Fruit fly (Drosophila melanogaster): ENCODE results near the gene PpD6.

The PpD6 gene

DNA sequence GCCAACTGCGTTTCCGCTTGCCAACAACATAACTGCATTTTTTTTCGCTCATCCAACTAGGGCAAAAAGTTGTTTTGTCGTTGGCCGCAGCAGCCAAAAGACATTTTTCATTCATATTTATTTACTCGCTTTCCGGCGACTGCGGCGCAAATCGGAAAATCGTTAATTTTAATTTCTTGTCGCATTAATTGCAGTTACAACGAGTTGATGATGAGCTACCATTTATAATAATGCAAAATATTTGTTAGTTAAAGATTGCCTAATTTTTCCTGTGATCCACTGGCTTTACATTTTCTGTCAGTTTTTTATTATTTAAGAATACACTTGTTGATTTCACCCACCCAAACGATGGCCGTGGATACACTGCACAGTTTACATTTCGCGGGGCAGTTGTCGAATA is at the start of gene PpD6:
PpD6 (plus strand) TSS at position 301 of the 400 bp plus-strand sequence.
- no peak for TF ChIP-seq CG8478 (optimal IDR thresholded peaks at IDR 0.05)
- TF ChIP-seq CTCF (optimal IDR thresholded peaks at IDR 0.05): no peak

DNA sequence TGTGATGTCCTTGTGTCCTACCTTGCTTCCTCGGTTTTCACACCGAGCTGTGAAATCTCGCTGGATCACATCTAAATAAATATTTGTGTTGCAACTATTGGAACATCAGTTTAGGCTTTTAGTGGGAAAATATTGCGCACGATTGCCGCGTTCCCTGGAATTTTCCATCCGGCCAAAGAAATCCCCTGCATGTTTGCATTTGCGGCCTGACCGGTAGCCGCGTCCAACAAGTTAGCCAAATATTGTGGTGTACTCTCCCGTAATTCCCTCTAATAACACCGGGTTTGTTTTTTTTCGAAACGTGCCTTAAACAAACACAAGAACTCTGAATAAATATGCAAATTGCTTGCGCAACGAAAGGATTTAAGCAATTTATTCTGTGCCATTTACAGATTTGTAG is 30.7 kb upstream of the PpD6 start:
- TF ChIP-seq CG8478 (optimal IDR thresholded peaks at IDR 0.05) (no peak), CTCF (optimal IDR thresholded peaks at IDR 0.05) (no peak)

DNA sequence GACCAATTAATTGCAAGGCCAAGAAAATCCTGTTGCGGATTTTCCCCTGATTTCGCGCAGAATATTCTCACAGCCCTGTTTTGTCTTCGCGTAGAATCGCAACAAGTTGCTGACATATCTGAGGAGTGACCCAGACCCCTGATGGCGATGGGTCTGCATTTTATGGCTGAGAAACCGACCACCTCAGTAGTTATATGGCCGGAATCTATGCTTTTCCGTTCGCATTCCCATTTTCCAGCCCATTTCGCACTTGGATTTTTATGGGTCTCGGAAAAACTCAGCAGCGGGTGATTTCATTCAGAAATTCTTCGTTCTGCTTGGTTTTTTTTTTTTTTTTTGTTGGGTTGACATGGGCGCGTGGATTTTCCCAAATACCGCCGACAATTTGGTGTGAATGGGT is 26.6 kb upstream of the PpD6 start:
- TF ChIP-seq CG8478 (optimal IDR thresholded peaks at IDR 0.05): no peak
- no peak for TF ChIP-seq CTCF (optimal IDR thresholded peaks at IDR 0.05)

DNA sequence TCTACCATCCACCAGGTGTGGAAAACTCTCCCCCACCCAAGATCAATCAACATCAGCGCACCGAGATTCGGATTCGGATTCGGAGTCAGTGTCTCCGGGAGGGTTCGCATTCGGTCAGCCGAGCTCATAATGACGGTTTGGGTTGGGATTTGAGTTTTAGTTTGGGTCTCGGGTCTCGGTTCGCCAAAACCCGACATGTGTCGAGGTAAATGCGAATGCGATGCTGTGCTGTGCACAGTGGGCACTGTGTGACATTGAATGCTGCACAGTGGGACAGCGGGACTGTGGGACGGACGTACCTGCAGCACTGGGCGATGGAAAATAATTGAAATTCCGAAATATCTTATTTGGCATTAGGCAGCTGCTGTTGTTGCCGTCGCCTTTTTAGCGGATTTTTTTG is 26.0 kb upstream of the PpD6 start:
- no peak for TF ChIP-seq CG8478 (optimal IDR thresholded peaks at IDR 0.05)

DNA sequence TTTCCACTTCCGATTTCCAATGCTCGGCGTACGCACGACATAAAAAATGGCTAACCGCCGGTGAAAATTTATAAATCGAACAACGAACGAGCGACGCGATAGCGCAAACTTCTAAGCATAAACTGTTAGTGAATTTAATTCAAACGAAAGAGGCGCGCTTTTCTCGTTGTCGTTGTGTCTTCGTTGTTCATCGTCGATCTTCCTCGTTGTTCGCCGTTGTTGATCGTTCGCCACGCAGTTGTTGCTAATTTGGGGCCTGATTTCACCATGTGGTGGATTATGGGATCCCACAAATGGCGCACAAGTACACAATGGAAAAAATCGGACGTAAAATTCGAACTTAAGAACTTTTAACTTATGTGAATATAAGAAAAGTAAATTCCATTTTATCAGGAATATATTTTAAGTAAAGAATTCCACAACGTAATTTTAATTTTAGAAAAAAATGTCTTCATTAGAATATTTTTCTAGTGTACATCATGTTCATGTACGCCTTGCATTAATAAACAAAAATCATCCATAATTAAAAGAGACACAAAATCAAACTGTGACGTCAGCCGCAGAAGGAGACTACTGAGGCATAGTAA is 23.1 kb upstream of the PpD6 start:
- no peak for TF ChIP-seq CTCF (optimal IDR thresholded peaks at IDR 0.05)
- no peak for TF ChIP-seq CG8478 (optimal IDR thresholded peaks at IDR 0.05)

DNA sequence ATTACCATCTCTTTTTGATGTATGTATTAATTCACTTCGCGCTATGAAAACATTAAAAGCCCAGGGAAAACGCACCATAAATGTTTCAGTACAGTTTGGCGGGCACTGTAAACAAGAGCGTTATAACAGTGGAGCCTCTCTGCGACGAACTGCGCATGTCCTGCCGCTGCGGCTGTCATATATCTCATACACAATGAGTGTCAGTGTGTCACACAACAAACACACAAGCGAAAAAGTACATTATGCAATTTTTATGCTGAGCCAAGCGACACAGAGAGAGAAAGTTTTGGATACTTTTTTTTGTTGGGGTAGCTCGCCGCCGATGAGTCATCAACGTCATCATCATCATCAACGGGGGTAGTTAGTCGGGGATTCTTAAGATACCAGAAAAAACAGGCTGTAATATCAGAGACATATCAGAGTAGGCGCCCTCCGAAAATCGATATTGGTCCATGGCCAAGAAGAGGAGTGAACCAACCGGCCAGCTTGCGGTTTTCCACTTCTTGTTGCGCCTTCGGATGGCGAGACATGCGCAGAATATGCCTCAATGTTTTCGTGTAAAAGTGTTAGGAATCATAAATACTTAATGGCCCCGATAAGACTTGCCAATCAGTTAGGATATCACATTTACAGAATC is 21.1 kb upstream of the PpD6 start:
- TF ChIP-seq CTCF (optimal IDR thresholded peaks at IDR 0.05) (no peak), CG8478 (optimal IDR thresholded peaks at IDR 0.05) (no peak)

DNA sequence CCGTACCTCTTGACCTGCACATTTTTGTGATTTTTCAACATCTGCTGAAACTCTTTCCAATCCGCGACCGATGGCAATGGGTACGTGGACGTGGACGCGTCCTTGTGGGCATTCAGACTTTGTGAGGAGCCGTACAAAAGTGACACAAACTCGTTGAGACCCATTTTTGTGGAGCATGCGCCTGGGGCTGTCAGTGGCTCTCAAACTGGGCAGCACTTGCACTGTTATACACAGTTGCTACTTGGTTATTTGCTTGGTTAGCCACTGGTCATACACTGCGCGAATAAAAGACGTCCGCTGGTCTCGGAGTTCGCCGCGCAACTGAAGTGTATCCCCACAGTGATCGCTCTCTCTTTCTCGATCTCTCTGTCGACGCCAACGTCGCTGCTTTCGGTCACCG is 19.2 kb upstream of the PpD6 start:
- TF ChIP-seq CG8478 (optimal IDR thresholded peaks at IDR 0.05) (no peak), CTCF (optimal IDR thresholded peaks at IDR 0.05) (no peak)

DNA sequence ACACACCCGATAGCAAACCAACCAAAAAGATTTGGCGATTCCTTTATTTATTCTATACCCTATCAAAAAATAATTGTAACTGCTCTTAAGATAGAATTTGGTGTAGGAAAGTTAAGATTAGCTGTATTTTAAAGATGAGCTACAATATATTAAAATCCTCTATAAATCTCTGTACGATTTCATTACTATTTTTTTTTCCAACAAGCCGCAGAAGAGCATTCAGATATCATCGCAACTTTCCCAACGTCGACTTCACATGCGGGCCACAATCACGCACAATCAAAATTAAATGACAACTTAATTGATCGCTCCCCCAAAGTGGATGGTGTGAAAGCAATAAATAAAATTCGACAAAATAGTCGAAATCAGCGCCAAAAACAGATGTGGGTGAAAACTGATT is 16.9 kb upstream of the PpD6 start:
- TF ChIP-seq CG8478 (optimal IDR thresholded peaks at IDR 0.05) (no peak), CTCF (optimal IDR thresholded peaks at IDR 0.05) (no peak)

DNA sequence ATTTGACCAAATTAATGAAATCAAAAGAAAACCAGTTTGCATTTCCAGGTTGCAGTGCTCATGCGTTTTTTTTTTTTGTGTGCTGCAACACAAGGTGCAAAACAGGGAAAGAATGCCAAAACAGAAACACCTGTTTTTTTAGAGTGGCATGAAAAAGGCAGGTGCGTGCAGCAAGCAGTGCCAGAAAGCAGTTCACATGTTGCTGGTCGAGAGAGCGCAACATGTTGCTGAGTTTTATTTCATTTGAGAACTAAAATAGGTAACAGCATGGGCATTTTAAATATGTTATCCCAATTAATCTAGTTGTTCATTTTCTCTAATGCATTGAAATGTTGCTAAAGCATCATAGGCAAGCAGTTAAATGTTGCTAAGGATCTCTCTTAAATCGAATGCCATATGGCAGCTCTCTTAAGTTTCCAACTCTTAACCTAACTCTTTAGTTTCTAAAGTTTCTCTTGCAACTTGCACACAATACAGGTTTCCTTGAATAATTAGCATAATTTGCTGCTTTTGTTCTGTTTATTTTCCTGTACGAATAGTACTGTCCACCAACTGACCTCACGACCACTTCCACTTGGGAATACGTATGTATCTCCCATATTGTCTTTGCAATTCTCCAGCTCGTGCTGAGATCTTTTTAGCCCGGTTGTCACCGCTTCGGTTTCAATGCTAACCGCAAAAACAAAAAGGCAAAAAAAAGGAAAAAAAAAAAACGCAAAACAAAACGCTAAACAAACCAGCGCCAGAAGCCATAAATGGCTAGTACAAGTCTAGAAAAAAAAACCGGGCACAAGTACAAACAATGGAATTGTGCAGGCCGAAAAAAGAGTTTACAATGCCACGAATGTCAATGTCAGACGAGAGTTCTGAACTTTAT is 14.3 kb upstream of the PpD6 start:
- TF ChIP-seq CG8478 (optimal IDR thresholded peaks at IDR 0.05) (no peak), CTCF (optimal IDR thresholded peaks at IDR 0.05) (peak in 1 of 2 experiments; percentile 1)

DNA sequence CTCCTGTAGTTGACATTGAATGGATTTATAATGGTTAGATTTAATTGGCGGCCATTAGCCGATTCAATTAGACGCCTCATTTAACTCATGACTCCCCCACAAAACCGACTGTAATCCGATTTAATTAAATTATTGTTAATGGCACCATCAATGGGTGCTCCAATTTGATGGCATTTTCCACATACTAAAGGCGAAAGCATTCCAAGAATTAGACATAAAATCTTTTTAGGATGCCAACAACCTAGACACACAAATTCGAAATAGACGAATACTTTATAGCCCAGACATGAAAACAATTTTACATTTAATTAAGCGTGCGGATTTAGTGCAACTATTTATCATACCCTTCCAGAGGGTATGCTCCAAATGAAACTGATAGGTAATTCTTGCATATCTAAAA is 9.5 kb upstream of the PpD6 start:
- TF ChIP-seq CTCF (optimal IDR thresholded peaks at IDR 0.05): no peak
- no peak for TF ChIP-seq CG8478 (optimal IDR thresholded peaks at IDR 0.05)

DNA sequence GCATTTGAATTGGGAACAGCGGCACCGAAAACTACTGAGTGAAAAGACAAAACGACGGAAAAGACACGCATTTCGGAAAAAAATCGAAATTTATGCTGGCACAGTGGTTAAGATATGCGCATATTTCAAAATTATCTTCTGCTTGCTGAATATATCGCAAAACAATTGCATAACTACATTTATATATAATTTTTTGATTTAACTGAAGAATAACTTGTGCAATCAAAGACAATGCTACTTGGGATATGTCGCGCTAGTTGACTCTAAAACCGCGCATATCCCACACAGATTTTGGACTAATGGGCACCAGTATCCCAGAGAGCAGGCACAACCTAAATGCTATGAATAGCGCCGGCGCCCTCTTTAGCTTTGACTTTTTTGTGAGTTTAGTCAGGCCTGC is 8.7 kb upstream of the PpD6 start:
- TF ChIP-seq CG8478 (optimal IDR thresholded peaks at IDR 0.05): no peak
- TF ChIP-seq CTCF (optimal IDR thresholded peaks at IDR 0.05): no peak

DNA sequence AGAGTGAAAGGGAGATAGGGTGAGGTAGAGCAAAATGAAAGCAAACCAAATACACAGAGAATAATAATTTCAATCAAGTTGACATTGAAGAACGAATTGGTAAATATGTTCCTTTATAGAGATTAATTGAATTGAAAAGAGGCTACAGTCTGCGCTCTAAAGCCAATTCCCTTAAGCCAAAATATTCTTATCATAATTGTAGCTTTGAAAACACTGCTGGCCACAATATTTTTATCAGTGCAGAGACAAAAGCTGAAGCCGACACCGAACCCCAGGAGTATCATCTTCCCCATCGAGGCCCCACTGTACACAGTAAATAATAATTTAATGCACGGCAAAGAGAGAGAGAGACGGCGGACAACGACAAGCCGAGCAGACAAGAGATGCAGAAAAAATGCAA is 3.6 kb upstream of the PpD6 start:
- TF ChIP-seq CG8478 (optimal IDR thresholded peaks at IDR 0.05) (no peak), CTCF (optimal IDR thresholded peaks at IDR 0.05) (no peak)

DNA sequence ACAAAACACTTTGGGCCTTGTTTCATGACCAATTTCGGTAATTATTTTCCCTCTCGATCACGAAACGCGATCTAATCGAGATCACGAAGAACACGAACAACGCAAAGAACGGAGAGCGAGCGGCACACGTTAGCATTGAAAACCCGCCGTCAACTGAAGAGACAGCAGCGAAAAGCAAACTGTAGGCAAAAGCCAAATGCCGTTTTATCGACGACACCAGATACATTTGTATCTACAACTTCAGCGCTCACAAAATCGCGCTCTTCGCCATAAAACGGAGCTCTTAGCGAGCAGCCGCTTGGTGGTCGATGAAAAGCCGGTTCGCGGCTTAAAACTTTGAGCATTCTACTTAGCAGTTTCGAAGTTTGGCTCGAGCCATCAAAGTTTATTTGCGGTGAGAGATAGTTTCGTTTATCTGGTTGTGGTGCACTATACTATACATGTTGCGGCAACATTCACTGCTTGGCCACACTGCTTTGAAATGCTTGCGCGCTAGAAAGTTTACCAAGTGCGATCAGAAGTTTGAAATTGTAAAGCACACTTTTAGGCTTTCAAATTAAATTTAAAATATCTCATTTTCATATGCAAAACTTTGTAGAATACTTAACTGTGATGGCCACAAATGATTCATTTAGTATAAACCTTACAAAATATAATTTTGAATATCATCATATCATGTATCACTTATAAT is 1.3 kb upstream of the PpD6 start:
- TF ChIP-seq CG8478 (optimal IDR thresholded peaks at IDR 0.05) (no peak), CTCF (optimal IDR thresholded peaks at IDR 0.05) (peak in 1 of 2 experiments; percentile 4)

DNA sequence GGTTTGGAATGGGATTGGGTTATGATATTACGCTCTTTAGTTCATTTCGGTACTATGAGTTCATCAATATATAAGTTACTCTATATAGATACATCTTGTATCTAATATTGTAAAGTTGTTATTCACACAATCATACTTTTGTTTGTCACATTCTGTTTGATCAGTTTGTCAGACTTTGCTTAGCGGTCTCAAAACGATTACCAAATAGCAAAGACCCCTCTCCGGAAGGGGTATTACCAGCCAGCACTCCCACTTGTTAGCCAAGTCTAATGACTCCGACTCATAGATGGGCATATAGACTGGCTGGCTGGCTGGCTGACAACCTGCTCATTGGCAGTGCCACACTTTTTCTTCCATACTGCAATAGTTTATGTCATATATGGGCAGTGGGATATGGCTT is 4.7 kb downstream of the PpD6 start:
- TF ChIP-seq CTCF (optimal IDR thresholded peaks at IDR 0.05) (no peak), CG8478 (optimal IDR thresholded peaks at IDR 0.05) (no peak)

DNA sequence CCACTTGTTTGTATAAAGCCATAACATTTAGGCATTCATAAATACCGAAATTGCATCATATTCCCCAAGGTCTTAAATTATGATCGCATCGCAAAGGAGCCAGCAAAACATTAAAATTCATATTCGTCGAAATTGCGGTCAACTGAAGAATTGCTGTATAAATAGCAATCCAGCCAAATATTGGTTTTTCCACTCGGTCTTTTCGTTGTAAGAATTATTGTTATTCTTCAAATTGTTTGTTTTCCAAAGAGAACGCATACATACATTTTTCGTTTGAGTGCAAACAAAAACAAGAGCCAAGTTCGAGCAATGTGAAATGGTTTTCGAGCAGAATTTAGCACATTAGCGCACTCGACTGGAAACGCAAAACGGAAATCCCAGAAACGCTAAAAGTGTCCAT is 5.4 kb downstream of the PpD6 start:
- TF ChIP-seq CTCF (optimal IDR thresholded peaks at IDR 0.05) (no peak), CG8478 (optimal IDR thresholded peaks at IDR 0.05) (no peak)

All from S2 (cell line).